Fruit fly (Drosophila melanogaster) whole organism, embryonic: Measurements from ENCODE around the gene Veneno.

Experiments
- BtbVII ChIP-seq: fragments of 200-800 bp; sonication (Bioruptor generic); optimal IDR thresholded peaks from 3 replicates; lab custom pipeline; 2017; ENCODE audit warnings: missing biosample characterization, mild to moderate bottlenecking, missing genetic modification characterization
- CG1024 ChIP-seq: fragments of 200-800 bp; sonication (Bioruptor generic); IDR thresholded peaks from 2 replicates; pipeline ENCODE4 v1.3.6; 2022; ENCODE audit warnings: missing biosample characterization, missing genetic modification characterization
- CG10366 ChIP-seq: fragments of 200-800 bp; sonication (Bioruptor generic); IDR thresholded peaks from 2 replicates; pipeline ENCODE4 v1.3.6; 2022; ENCODE audit warnings: missing biosample characterization, missing genetic modification characterization
- CG10654 ChIP-seq: fragments of 200-800 bp; sonication (Bioruptor generic); optimal IDR thresholded peaks from 2 replicates; lab custom pipeline; 2016; ENCODE audit warnings: missing biosample characterization, missing genetic modification characterization
- CG11560 ChIP-seq: fragments of 200-800 bp; sonication (Bioruptor generic); IDR thresholded peaks from 3 replicates; pipeline ENCODE4 v1.3.6; 2022; ENCODE audit warnings: missing biosample characterization, missing genetic modification characterization
- CG12299 ChIP-seq: fragments of 200-800 bp; sonication (Bioruptor generic); optimal IDR thresholded peaks from 2 replicates; lab custom pipeline; 2018; ENCODE audit warnings: missing biosample characterization, mild to moderate bottlenecking, missing genetic modification characterization
- CG13775 ChIP-seq: fragments of 200-800 bp; sonication (Bioruptor generic); optimal IDR thresholded peaks from 3 replicates; lab custom pipeline; 2017; ENCODE audit warnings: missing biosample characterization, mild to moderate bottlenecking, missing genetic modification characterization
- CG15269 ChIP-seq: fragments of 200-800 bp; sonication (Bioruptor generic); optimal IDR thresholded peaks from 2 replicates; lab custom pipeline; 2018; ENCODE audit warnings: missing biosample characterization, mild to moderate bottlenecking, missing genetic modification characterization, moderate library complexity
- CG16813 ChIP-seq: fragments of 200-800 bp; sonication (Bioruptor generic); IDR thresholded peaks from 3 replicates; pipeline ENCODE4 v1.3.6; 2022; ENCODE audit warnings: missing biosample characterization, missing genetic modification characterization; ENCODE audit not compliant: partially characterized antibody
- CG17361 ChIP-seq: fragments of 200-800 bp; sonication (Bioruptor generic); IDR thresholded peaks from 3 replicates; pipeline ENCODE4 v1.3.6; 2022; ENCODE audit warnings: missing biosample characterization, missing genetic modification characterization
- CG17829 ChIP-seq: fragments of 200-800 bp; optimal IDR thresholded peaks from 2 replicates; lab custom pipeline; 2019; ENCODE audit warnings: missing biosample characterization, mild to moderate bottlenecking, missing genetic modification characterization, moderate library complexity
- CG18262 ChIP-seq: fragments of 200-800 bp; optimal IDR thresholded peaks from 3 replicates; lab custom pipeline; 2019; ENCODE audit warnings: missing biosample characterization, mild to moderate bottlenecking, missing genetic modification characterization, moderate library complexity
- CG33557 ChIP-seq: fragments of 200-800 bp; sonication (Bioruptor generic); optimal IDR thresholded peaks from 2 replicates; lab custom pipeline; 2019; ENCODE audit warnings: missing biosample characterization, mild to moderate bottlenecking, missing genetic modification characterization, moderate library complexity
- CG4617 ChIP-seq: fragments of 200-800 bp; sonication (Bioruptor generic); optimal IDR thresholded peaks from 3 replicates; lab custom pipeline; 2016; ENCODE audit warnings: missing biosample characterization, missing genetic modification characterization, borderline replicate concordance
- CG9797 ChIP-seq: fragments of 200-800 bp; sonication (Bioruptor generic); optimal IDR thresholded peaks from 3 replicates; lab custom pipeline; 2018; ENCODE audit warnings: missing biosample characterization, mild to moderate bottlenecking, missing genetic modification characterization
- CTCF ChIP-seq: fragments of 200-800 bp; sonication (Bioruptor generic); optimal IDR thresholded peaks from 2 replicates; lab custom pipeline; 2017; ENCODE audit warnings: missing biosample characterization, mild to moderate bottlenecking, missing genetic modification characterization, moderate library complexity
- Dp ChIP-seq: fragments of 200-800 bp; sonication (Bioruptor generic); optimal IDR thresholded peaks from 2 replicates; lab custom pipeline; 2018; ENCODE audit warnings: missing biosample characterization, mild to moderate bottlenecking, missing genetic modification characterization, moderate library complexity
- E2f2 ChIP-seq: fragments of 200-800 bp; sonication (Bioruptor generic); IDR thresholded peaks from 2 replicates; pipeline ENCODE4 v1.3.6; 2022; ENCODE audit warnings: missing biosample characterization, missing genetic modification characterization
- HmgZ ChIP-seq: fragments of 200-800 bp; sonication (Bioruptor generic); optimal IDR thresholded peaks from 2 replicates; lab custom pipeline; 2018; ENCODE audit warnings: missing biosample characterization, mild to moderate bottlenecking, missing genetic modification characterization
- Jarid2 ChIP-seq: fragments of 200-800 bp; sonication (Bioruptor generic); optimal IDR thresholded peaks from 3 replicates; lab custom pipeline; 2017; ENCODE audit warnings: mild to moderate bottlenecking, missing biosample characterization, missing genetic modification reagents, missing genetic modification characterization
- Lim3 ChIP-seq: fragments of 200-800 bp; sonication (Bioruptor generic); IDR thresholded peaks from 2 replicates; pipeline ENCODE4 v1.3.6; 2022; ENCODE audit warnings: missing biosample characterization, missing genetic modification characterization
- MESR4 ChIP-seq: fragments of 200-800 bp; sonication (Bioruptor generic); optimal IDR thresholded peaks from 2 replicates; lab custom pipeline; 2018; ENCODE audit warnings: missing biosample characterization, mild to moderate bottlenecking, missing genetic modification characterization, moderate library complexity
- Mad ChIP-seq: fragments of 200-800 bp; sonication (Bioruptor generic); optimal IDR thresholded peaks from 2 replicates; lab custom pipeline; 2016; ENCODE audit warnings: missing biosample characterization, missing genetic modification characterization
- Mes4 ChIP-seq: fragments of 200-800 bp; sonication (Bioruptor generic); optimal IDR thresholded peaks from 2 replicates; lab custom pipeline; 2016; ENCODE audit warnings: missing biosample characterization, missing genetic modification characterization
- Mrtf ChIP-seq: fragments of 200-800 bp; sonication (Bioruptor generic); IDR thresholded peaks from 3 replicates; pipeline ENCODE4 v1.3.6; 2022; ENCODE audit warnings: missing biosample characterization, missing genetic modification characterization
- Myb ChIP-seq: fragments of 200-800 bp; sonication (Bioruptor generic); optimal IDR thresholded peaks from 2 replicates; lab custom pipeline; 2016; ENCODE audit warnings: missing biosample characterization, missing genetic modification characterization
- Nf-YB ChIP-seq: fragments of 200-800 bp; sonication (Bioruptor generic); optimal IDR thresholded peaks from 3 replicates; lab custom pipeline; 2019; ENCODE audit warnings: missing biosample characterization, mild to moderate bottlenecking, missing genetic modification characterization, moderate library complexity
- Nf-YC ChIP-seq: fragments of 200-800 bp; optimal IDR thresholded peaks from 3 replicates; lab custom pipeline; 2019; ENCODE audit warnings: missing biosample characterization, mild to moderate bottlenecking, missing genetic modification characterization, moderate library complexity
- Ravus ChIP-seq: fragments of 200-800 bp; sonication (Bioruptor generic); IDR thresholded peaks from 2 replicates; pipeline ENCODE4 v1.3.6; 2022; ENCODE audit warnings: missing biosample characterization, missing genetic modification characterization
- Scr ChIP-seq: fragments of 200-800 bp; sonication (Bioruptor generic); IDR thresholded peaks from 2 replicates; pipeline ENCODE4 v1.3.6; 2022; ENCODE audit warnings: missing biosample characterization, missing genetic modification characterization; ENCODE audit not compliant: partially characterized antibody
- ase ChIP-seq: fragments of 200-800 bp; sonication (Bioruptor generic); IDR thresholded peaks from 3 replicates; pipeline ENCODE4 v1.3.6; 2022; ENCODE audit warnings: missing biosample characterization, missing genetic modification characterization
- dpn ChIP-seq, 2 experiments: fragments of 200-800 bp; sonication (Bioruptor generic); optimal IDR thresholded peaks; 3 replicates each; lab custom pipeline; 2016; ENCODE audit warnings: missing biosample characterization in 2 of 2, missing genetic modification characterization in 2 of 2
- insv ChIP-seq, 2 experiments: fragments of 200-800 bp; sonication (Bioruptor generic); optimal IDR thresholded peaks; 3 replicates each; lab custom pipeline; 2016 to 2018; ENCODE audit warnings: missing biosample characterization in 2 of 2, missing genetic modification characterization in 2 of 2
- jigr1 ChIP-seq: fragments of 200-800 bp; sonication (Bioruptor generic); IDR thresholded peaks from 3 replicates; pipeline ENCODE4 v1.3.6; 2022; ENCODE audit warnings: missing biosample characterization, missing genetic modification characterization
- lmd ChIP-seq: fragments of 200-800 bp; sonication (Bioruptor generic); IDR thresholded peaks from 2 replicates; pipeline ENCODE4 v1.3.6; 2022; ENCODE audit warnings: missing biosample characterization, missing genetic modification characterization
- lola ChIP-seq, 3 experiments: fragments of >200 bp in 2 of 3; fragments of 200-800 bp in 1 of 3; sonication (Bioruptor generic) in 1 of 3; optimal IDR thresholded peaks; 2 replicates each; lab custom pipeline; 2017 to 2019; ENCODE audit warnings: missing biosample characterization in 3 of 3, missing genetic modification characterization in 3 of 3, mild to moderate bottlenecking in 1 of 3, moderate library complexity in 1 of 3
- nmo ChIP-seq: fragments of 200-800 bp; sonication (Bioruptor generic); optimal IDR thresholded peaks from 2 replicates; lab custom pipeline; 2018; ENCODE audit warnings: missing biosample characterization, mild to moderate bottlenecking, missing genetic modification characterization, moderate library complexity
- pita ChIP-seq: fragments of 200-800 bp; sonication (Bioruptor generic); optimal IDR thresholded peaks from 2 replicates; lab custom pipeline; 2017; ENCODE audit warnings: missing biosample characterization, mild to moderate bottlenecking, missing genetic modification characterization
- prd ChIP-seq, 3 experiments: fragments of >200 bp in 2 of 3; fragments of 200-800 bp in 1 of 3; sonication (Bioruptor generic) in 1 of 3; optimal IDR thresholded peaks in 2 of 3; IDR thresholded peaks in 1 of 3; 2 replicates in 2 of 3; 3 replicates in 1 of 3; pipeline versions ENCODE4 v1.3.6 to Lab custom; 2017 to 2022; ENCODE audit warnings: missing biosample characterization in 1 of 3, missing genetic modification characterization in 1 of 3
- rib ChIP-seq: fragments of 200-800 bp; sonication (Bioruptor generic); IDR thresholded peaks from 2 replicates; pipeline ENCODE4 v1.3.6; 2022; ENCODE audit warnings: missing biosample characterization, missing genetic modification characterization
- row ChIP-seq: fragments of 200-800 bp; sonication (Bioruptor generic); IDR thresholded peaks from 3 replicates; pipeline ENCODE4 v1.3.6; 2022; ENCODE audit warnings: missing biosample characterization, missing genetic modification characterization
- sob ChIP-seq: fragments of 200-800 bp; sonication (Bioruptor generic); IDR thresholded peaks from 2 replicates; pipeline ENCODE4 v1.3.6; 2022; ENCODE audit warnings: missing biosample characterization, missing genetic modification characterization
- trem ChIP-seq: fragments of 200-800 bp; optimal IDR thresholded peaks from 3 replicates; lab custom pipeline; 2019; ENCODE audit warnings: missing biosample characterization, mild to moderate bottlenecking, missing genetic modification characterization, moderate library complexity

Gene Veneno

dm6 chr3R:8362259-8362876, at the start of gene Veneno, which contains the start of gene CG7963 (continued):
- TF ChIP-seq CG1024 (GFP tag; lab: Robert Waterston, UW) (peak; percentile 40), CG4617 (peak; percentile 65), CG12299 (tag; lab: Kevin White, UChicago) (peak; percentile 21), Dp (GFP tag; lab: Kevin White, UChicago) (peak; percentile 44), CG17829 (tag; lab: Kevin White, UChicago) (peak; percentile 67), trem (tag; lab: Kevin White, UChicago) (peak; percentile 83), CG9797 (GFP tag; lab: Kevin White, UChicago) (peak; percentile 65), CG16813 (GFP tag; lab: Robert Waterston, UW) (no peak; the same call in 2 of the 3 replicates), prd (optimal IDR thresholded peaks at IDR 0.05; lab: Kevin White, UChicago) (no peak), prd (GFP tag; IDR thresholded peaks at IDR 0.05; lab: Robert Waterston, UW) (peak; percentile 26; the same call in 1 of the 3 replicates), CG10366 (GFP tag; lab: Robert Waterston, UW) (no peak), CG10654 (GFP tag; lab: Kevin White, UChicago) (peak; percentile 4), Mad (GFP tag; lab: Kevin White, UChicago) (no peak), HmgZ (tag; lab: Kevin White, UChicago) (peak; percentile 16), row (GFP tag; lab: Robert Waterston, UW) (peak; percentile 72), Myb (GFP tag; lab: Kevin White, UChicago) (peak; percentile 57)

dm6 chr3R:8389636-8390035, 27.3 kb upstream of the Veneno start:
- TF ChIP-seq nmo (GFP tag; lab: Kevin White, UChicago) (no peak), MESR4 (GFP tag; lab: Kevin White, UChicago) (no peak), CTCF (GFP tag; lab: Kevin White, UChicago) (peak; percentile 84), E2f2 (no peak), sob (no peak), Mrtf (GFP tag; lab: Robert Waterston, UW) (no peak), CG11560 (tag; lab: Robert Waterston, UW) (no peak), ase (GFP tag; lab: Robert Waterston, UW) (no peak)

dm6 chr3R:8368553-8368952, 6.2 kb upstream of the Veneno start:
- TF ChIP-seq lola (GFP tag; optimal IDR thresholded peaks at IDR 0.05; lab: Kevin White, UChicago): no peak
- no peak for TF ChIP-seq jigr1 (GFP tag; lab: Robert Waterston, UW)
- no peak for TF ChIP-seq CG15269 (tag; lab: Kevin White, UChicago)
- peak; percentile 72 for TF ChIP-seq Nf-YC (tag; lab: Kevin White, UChicago)
- no peak for TF ChIP-seq BtbVII (GFP tag; lab: Kevin White, UChicago)
- peak; percentile 74 for TF ChIP-seq Nf-YB (GFP tag; lab: Kevin White, UChicago)
- TF ChIP-seq, all 482 proteins: peak for 2

- TF ChIP-seq insv (GFP tag; optimal IDR thresholded peaks at IDR 0.05; lab: Kevin White, UChicago) (peak in 1 of 2 experiments; percentile 31), rib (no peak)
Measured at dm6 chr3R:8358004-8358403, 4.3 kb downstream of the Veneno start.

dm6 chr3R:8357372-8357992, 4.9 kb downstream of the Veneno start:
- TF ChIP-seq Mes4 (GFP tag; lab: Kevin White, UChicago): no peak
- no peak for TF ChIP-seq CG18262 (tag; lab: Kevin White, UChicago)
- no peak for TF ChIP-seq CG17361 (GFP tag; lab: Robert Waterston, UW)
- TF ChIP-seq dpn (GFP tag; optimal IDR thresholded peaks at IDR 0.05; lab: Kevin White, UChicago): no peak
- TF ChIP-seq CG33557: no peak
- TF ChIP-seq Nf-YC (tag; lab: Kevin White, UChicago): peak; percentile 73
- TF ChIP-seq Lim3 (GFP tag; lab: Robert Waterston, UW): no peak
- no peak for TF ChIP-seq pita
- no peak for TF ChIP-seq Ravus
- no peak for TF ChIP-seq Jarid2 (GFP tag; lab: Kevin White, UChicago)
- TF ChIP-seq CG13775 (GFP tag; lab: Kevin White, UChicago): no peak
- TF ChIP-seq Scr (GFP tag; lab: Robert Waterston, UW): no peak
- no peak for TF ChIP-seq lmd
